Fruit fly (Drosophila melanogaster): ENCODE results near the gene Gs2.

Gene Gs2

dm6 chrX:11385498-11385897 is 37.1 kb upstream of the Gs2 start:
- TF ChIP-seq CG33017 (tag; optimal IDR thresholded peaks at IDR 0.05) (no peak), tj (GFP tag; optimal IDR thresholded peaks at IDR 0.05) (no peak), Mnt (GFP tag; optimal IDR thresholded peaks at IDR 0.05) (no peak), Clk (GFP tag; optimal IDR thresholded peaks at IDR 0.05) (no peak), Hr96 (GFP tag; optimal IDR thresholded peaks at IDR 0.05) (no peak), CG11617 (GFP tag; optimal IDR thresholded peaks at IDR 0.05) (no peak), ovo (GFP tag; optimal IDR thresholded peaks at IDR 0.05) (no peak), toe (GFP tag; optimal IDR thresholded peaks at IDR 0.05) (no peak), CG7045 (GFP tag; optimal IDR thresholded peaks at IDR 0.05) (no peak), bab1 (GFP tag; optimal IDR thresholded peaks at IDR 0.05) (no peak), cic (GFP tag; optimal IDR thresholded peaks at IDR 0.05) (no peak), Crg-1 (GFP tag; optimal IDR thresholded peaks at IDR 0.05) (no peak), cnc (optimal IDR thresholded peaks at IDR 0.05) (no peak), CG14711 (tag; optimal IDR thresholded peaks at IDR 0.05) (no peak), pad (GFP tag; optimal IDR thresholded peaks at IDR 0.05) (no peak), kay (GFP tag; ENCODE audit: borderline replicate concordance) (no peak), CG5204 (GFP tag; optimal IDR thresholded peaks at IDR 0.05) (no peak), CG1620 (GFP tag; optimal IDR thresholded peaks at IDR 0.05) (no peak), CG7101 (tag; optimal IDR thresholded peaks at IDR 0.05) (no peak), CG12768 (GFP tag; optimal IDR thresholded peaks at IDR 0.05) (no peak)

dm6 chrX:11389494-11390447 is 32.9 kb upstream of the Gs2 start:
- TF ChIP-seq pad (GFP tag; optimal IDR thresholded peaks at IDR 0.05) (peak; percentile 99), bab1 (GFP tag; optimal IDR thresholded peaks at IDR 0.05) (peak; percentile 67), kay (GFP tag; ENCODE audit: borderline replicate concordance) (no peak), CG33017 (tag; optimal IDR thresholded peaks at IDR 0.05) (no peak), Crg-1 (GFP tag; optimal IDR thresholded peaks at IDR 0.05) (no peak)

- peak; percentile 16 for TF ChIP-seq CG14711 (tag; optimal IDR thresholded peaks at IDR 0.05)
- no peak for TF ChIP-seq CG1620 (GFP tag; optimal IDR thresholded peaks at IDR 0.05)
- no peak for TF ChIP-seq cnc (optimal IDR thresholded peaks at IDR 0.05)
- peak; percentile 40 for TF ChIP-seq CG7045 (GFP tag; optimal IDR thresholded peaks at IDR 0.05)
- TF ChIP-seq CG11617 (GFP tag; optimal IDR thresholded peaks at IDR 0.05) = peak; percentile 17
- no peak for TF ChIP-seq pad (GFP tag; optimal IDR thresholded peaks at IDR 0.05)
- peak; percentile 89 for TF ChIP-seq kay (GFP tag; ENCODE audit: borderline replicate concordance)
- TF ChIP-seq CG33017 (tag; optimal IDR thresholded peaks at IDR 0.05) = no peak
- TF ChIP-seq bab1 (GFP tag; optimal IDR thresholded peaks at IDR 0.05) = peak; percentile 13
- no peak for TF ChIP-seq toe (GFP tag; optimal IDR thresholded peaks at IDR 0.05)
- no peak for TF ChIP-seq Clk (GFP tag; optimal IDR thresholded peaks at IDR 0.05)
- TF ChIP-seq ovo (GFP tag; optimal IDR thresholded peaks at IDR 0.05) = no peak
- TF ChIP-seq CG7101 (tag; optimal IDR thresholded peaks at IDR 0.05) = no peak
- no peak for TF ChIP-seq Hr96 (GFP tag; optimal IDR thresholded peaks at IDR 0.05)
- TF ChIP-seq cic (GFP tag; optimal IDR thresholded peaks at IDR 0.05) = no peak
- TF ChIP-seq tj (GFP tag; optimal IDR thresholded peaks at IDR 0.05) = peak; percentile 26
- peak; percentile 24 for TF ChIP-seq CG5204 (GFP tag; optimal IDR thresholded peaks at IDR 0.05)
- TF ChIP-seq CG12768 (GFP tag; optimal IDR thresholded peaks at IDR 0.05) = peak; percentile 34
- no peak for TF ChIP-seq Crg-1 (GFP tag; optimal IDR thresholded peaks at IDR 0.05)
- no peak for TF ChIP-seq Mnt (GFP tag; optimal IDR thresholded peaks at IDR 0.05)
Measured at dm6 chrX:11390625-11391363, 31.8 kb upstream of the Gs2 start.

dm6 chrX:11391364-11391915 is 31.2 kb upstream of the Gs2 start:
- TF ChIP-seq CG12768 (GFP tag; optimal IDR thresholded peaks at IDR 0.05) (no peak), pad (GFP tag; optimal IDR thresholded peaks at IDR 0.05) (peak; percentile 29)

- TF ChIP-seq Hr96 (GFP tag; optimal IDR thresholded peaks at IDR 0.05) (no peak), CG5204 (GFP tag; optimal IDR thresholded peaks at IDR 0.05) (no peak), kay (GFP tag; ENCODE audit: borderline replicate concordance) (no peak), cnc (optimal IDR thresholded peaks at IDR 0.05) (no peak), CG11617 (GFP tag; optimal IDR thresholded peaks at IDR 0.05) (no peak), CG7045 (GFP tag; optimal IDR thresholded peaks at IDR 0.05) (no peak), Crg-1 (GFP tag; optimal IDR thresholded peaks at IDR 0.05) (no peak), Mnt (GFP tag; optimal IDR thresholded peaks at IDR 0.05) (no peak), toe (GFP tag; optimal IDR thresholded peaks at IDR 0.05) (no peak), CG1620 (GFP tag; optimal IDR thresholded peaks at IDR 0.05) (no peak), CG33017 (tag; optimal IDR thresholded peaks at IDR 0.05) (no peak)
Measured at dm6 chrX:11393003-11393620, 29.5 kb upstream of the Gs2 start.

Data from whole organism, adult.